Worm (Caenorhabditis elegans) whole organism, early embryonic: ENCODE measurements around the gene ivns-1.

Experiments
- B0310.2 ChIP-seq: sonication (generic microtip); optimal IDR thresholded peaks from 2 replicates; lab custom pipeline; 2016; ENCODE audit warnings: mild to moderate bottlenecking, missing genetic modification characterization, missing compliant biosample characterization
- F13C5.2 ChIP-seq: sonication (generic microtip); optimal IDR thresholded peaks from 2 replicates; lab custom pipeline; 2017; ENCODE audit warnings: mild to moderate bottlenecking, missing genetic modification characterization, inconsistent platforms, missing compliant biosample characterization
- aly-1 ChIP-seq: sonication (generic microtip); optimal IDR thresholded peaks from 2 replicates; lab custom pipeline; 2016; ENCODE audit warnings: missing genetic modification characterization, missing compliant biosample characterization
- ama-1 ChIP-seq: fragments of 150-350 bp; optimal IDR thresholded peaks from 2 replicates; lab custom pipeline; 2014
- ceh-13 ChIP-seq: fragments of 200-800 bp; sonication (Bioruptor generic); optimal IDR thresholded peaks from 2 replicates; lab custom pipeline; 2018; ENCODE audit warnings: mild to moderate bottlenecking, missing genetic modification characterization, missing compliant biosample characterization
- ceh-36 ChIP-seq: sonication (generic microtip); optimal IDR thresholded peaks from 2 replicates; lab custom pipeline; 2016; ENCODE audit warnings: missing genetic modification characterization, inconsistent platforms, missing compliant biosample characterization
- ets-7 ChIP-seq: sonication (generic microtip); optimal IDR thresholded peaks from 2 replicates; lab custom pipeline; 2016; ENCODE audit warnings: missing genotype, missing genetic modification characterization, missing compliant biosample characterization
- flt-1 ChIP-seq: fragments of 200-800 bp; sonication (Bioruptor generic); IDR thresholded peaks from 2 replicates; pipeline ENCODE4 v1.3.6; 2022; ENCODE audit warnings: missing genetic modification characterization, missing compliant biosample characterization
- hmbx-1 ChIP-seq: sonication (generic microtip); optimal IDR thresholded peaks from 2 replicates; lab custom pipeline; 2016; ENCODE audit warnings: mild to moderate bottlenecking, missing genetic modification characterization, missing compliant biosample characterization
- hmg-4 ChIP-seq: fragments of 200-800 bp; sonication (Bioruptor generic); optimal IDR thresholded peaks from 2 replicates; lab custom pipeline; 2018; ENCODE audit warnings: mild to moderate bottlenecking, missing genetic modification characterization, missing compliant biosample characterization
- hnd-1 ChIP-seq: sonication (generic microtip); optimal IDR thresholded peaks from 2 replicates; lab custom pipeline; 2016; ENCODE audit warnings: missing genetic modification characterization, missing compliant biosample characterization
- pes-1 ChIP-seq: fragments of 200-800 bp; sonication (Bioruptor generic); IDR thresholded peaks from 2 replicates; pipeline ENCODE4 v1.3.6; 2022; ENCODE audit warnings: missing genetic modification reagents, missing genetic modification characterization, missing compliant biosample characterization
- scrt-1 ChIP-seq: fragments of 200-800 bp; sonication (Bioruptor generic); IDR thresholded peaks from 2 replicates; pipeline ENCODE4 v1.3.6; 2022; ENCODE audit warnings: missing genetic modification characterization, missing compliant biosample characterization
- sea-1 ChIP-seq: fragments of 200-800 bp; sonication (Bioruptor generic); conservative IDR thresholded peaks from 2 replicates; pipeline ENCODE4 v1.3.6; 2022; ENCODE audit warnings: missing genetic modification characterization, missing compliant biosample characterization
- tbx-11 ChIP-seq: fragments of 200-800 bp; sonication (Bioruptor generic); IDR thresholded peaks from 2 replicates; pipeline ENCODE4 v1.3.6; 2022; ENCODE audit warnings: missing genetic modification characterization, missing compliant biosample characterization
- tbx-37 ChIP-seq: fragments of 200-800 bp; sonication (Bioruptor generic); conservative IDR thresholded peaks from 2 replicates; pipeline ENCODE4 v1.3.6; 2022; ENCODE audit warnings: missing genetic modification reagents, missing genetic modification characterization, missing compliant biosample characterization
- tra-4 ChIP-seq: sonication (generic microtip); optimal IDR thresholded peaks from 2 replicates; lab custom pipeline; 2017; ENCODE audit warnings: missing genetic modification characterization, missing compliant biosample characterization

ivns-1 gene

ce11 chrX:12640459-12640858, 6.3 kb upstream of the ivns-1 start, which contains the start of gene R09A8.5:
Gene R09A8.5, minus strand, starts transcription at chrX:12640559.
- no peak for TF ChIP-seq pes-1 (GFP tag; lab: Robert Waterston, UW)
- no peak for TF ChIP-seq hmbx-1 (tag; lab: Kevin White, UChicago)
- TF ChIP-seq tbx-11 (GFP tag; lab: Robert Waterston, UW) = no peak
- no peak for TF ChIP-seq F13C5.2 (tag; lab: Kevin White, UChicago)
- no peak for TF ChIP-seq ceh-36 (tag; lab: Kevin White, UChicago)
- no peak for TF ChIP-seq aly-1
- TF ChIP-seq tra-4 (tag; lab: Kevin White, UChicago) = no peak
- no peak for TF ChIP-seq ama-1
- no peak for TF ChIP-seq ceh-13
- TF ChIP-seq scrt-1 (GFP tag; lab: Robert Waterston, UW) = no peak
- TF ChIP-seq tbx-37 (GFP tag; lab: Robert Waterston, UW) = no peak
- no peak for TF ChIP-seq hnd-1 (tag; lab: Kevin White, UChicago)
- TF ChIP-seq flt-1 (GFP tag; lab: Robert Waterston, UW) = no peak
- TF ChIP-seq B0310.2 (tag; lab: Kevin White, UChicago) = no peak
- TF ChIP-seq sea-1 = no peak

- TF ChIP-seq ceh-13 (no peak), flt-1 (GFP tag; lab: Robert Waterston, UW) (no peak), sea-1 (no peak), F13C5.2 (tag; lab: Kevin White, UChicago) (no peak), tbx-37 (GFP tag; lab: Robert Waterston, UW) (no peak), B0310.2 (tag; lab: Kevin White, UChicago) (no peak), hmg-4 (GFP tag; lab: Kevin White, UChicago) (no peak), ama-1 (no peak), hnd-1 (tag; lab: Kevin White, UChicago) (no peak), ets-7 (tag; lab: Kevin White, UChicago) (no peak), tra-4 (tag; lab: Kevin White, UChicago) (no peak), pes-1 (GFP tag; lab: Robert Waterston, UW) (no peak), scrt-1 (GFP tag; lab: Robert Waterston, UW) (no peak), ceh-36 (tag; lab: Kevin White, UChicago) (no peak), hmbx-1 (tag; lab: Kevin White, UChicago) (no peak), aly-1 (no peak), tbx-11 (GFP tag; lab: Robert Waterston, UW) (no peak)
These were observed 3.8 kb upstream of the ivns-1 start for ce11 chrX:12637978-12638377.

- TF ChIP-seq tra-4 (tag; lab: Kevin White, UChicago) = no peak
These were observed 2.1 kb upstream of the ivns-1 start for ce11 chrX:12636242-12636641.

ce11 chrX:12635010-12635409, 856 bp upstream of the ivns-1 start:
- no peak for TF ChIP-seq hmg-4 (GFP tag; lab: Kevin White, UChicago)
- TF ChIP-seq sea-1 = no peak
- TF ChIP-seq ets-7 (tag; lab: Kevin White, UChicago) = no peak
- TF ChIP-seq B0310.2 (tag; lab: Kevin White, UChicago) = no peak
- TF ChIP-seq F13C5.2 (tag; lab: Kevin White, UChicago) = no peak
- no peak for TF ChIP-seq scrt-1 (GFP tag; lab: Robert Waterston, UW)
- no peak for TF ChIP-seq ceh-13
- no peak for TF ChIP-seq tbx-11 (GFP tag; lab: Robert Waterston, UW)
- no peak for TF ChIP-seq aly-1
- TF ChIP-seq tbx-37 (GFP tag; lab: Robert Waterston, UW) = no peak
- no peak for TF ChIP-seq tra-4 (tag; lab: Kevin White, UChicago)
- no peak for TF ChIP-seq ama-1
- no peak for TF ChIP-seq pes-1 (GFP tag; lab: Robert Waterston, UW)
- TF ChIP-seq flt-1 (GFP tag; lab: Robert Waterston, UW) = no peak
- no peak for TF ChIP-seq hmbx-1 (tag; lab: Kevin White, UChicago)
- no peak for TF ChIP-seq ceh-36 (tag; lab: Kevin White, UChicago)
- TF ChIP-seq hnd-1 (tag; lab: Kevin White, UChicago) = no peak

ce11 chrX:12632657-12633056, 1.5 kb downstream of the ivns-1 start:
- TF ChIP-seq sea-1 (no peak), F13C5.2 (tag; lab: Kevin White, UChicago) (no peak), hnd-1 (tag; lab: Kevin White, UChicago) (no peak), aly-1 (no peak), ets-7 (tag; lab: Kevin White, UChicago) (no peak), hmg-4 (GFP tag; lab: Kevin White, UChicago) (no peak), hmbx-1 (tag; lab: Kevin White, UChicago) (no peak), scrt-1 (GFP tag; lab: Robert Waterston, UW) (no peak), B0310.2 (tag; lab: Kevin White, UChicago) (no peak), ceh-13 (no peak), tbx-37 (GFP tag; lab: Robert Waterston, UW) (no peak), flt-1 (GFP tag; lab: Robert Waterston, UW) (no peak), ceh-36 (tag; lab: Kevin White, UChicago) (no peak), tbx-11 (GFP tag; lab: Robert Waterston, UW) (no peak), pes-1 (GFP tag; lab: Robert Waterston, UW) (no peak), ama-1 (no peak), tra-4 (tag; lab: Kevin White, UChicago) (no peak)

- TF ChIP-seq B0310.2 (tag; lab: Kevin White, UChicago) (no peak), ets-7 (tag; lab: Kevin White, UChicago) (no peak), tbx-11 (GFP tag; lab: Robert Waterston, UW) (no peak), sea-1 (no peak), ama-1 (no peak), hnd-1 (tag; lab: Kevin White, UChicago) (no peak), hmg-4 (GFP tag; lab: Kevin White, UChicago) (no peak)
These were observed 2.7 kb downstream of the ivns-1 start for ce11 chrX:12631446-12631845.

ce11 chrX:12630556-12630955, 3.6 kb downstream of the ivns-1 start:
- TF ChIP-seq hmbx-1 (tag; lab: Kevin White, UChicago) = no peak
- no peak for TF ChIP-seq aly-1
- TF ChIP-seq F13C5.2 (tag; lab: Kevin White, UChicago) = no peak
- no peak for TF ChIP-seq ama-1
- no peak for TF ChIP-seq tra-4 (tag; lab: Kevin White, UChicago)
- TF ChIP-seq sea-1 = no peak
- no peak for TF ChIP-seq scrt-1 (GFP tag; lab: Robert Waterston, UW)
- no peak for TF ChIP-seq tbx-11 (GFP tag; lab: Robert Waterston, UW)
- no peak for TF ChIP-seq B0310.2 (tag; lab: Kevin White, UChicago)
- no peak for TF ChIP-seq pes-1 (GFP tag; lab: Robert Waterston, UW)
- TF ChIP-seq tbx-37 (GFP tag; lab: Robert Waterston, UW) = no peak
